Worm (Caenorhabditis elegans) whole organism, midembryonic: ENCODE data around the gene T24C2.5.

ENCODE experiments used
- T22C8.4 ChIP-seq: fragments of 200-800 bp; sonication (Bioruptor generic); IDR thresholded peaks from 2 replicates; pipeline ENCODE4 v1.3.6; 2022; ENCODE audit warnings: missing genetic modification characterization, missing compliant biosample characterization
- ref-1 ChIP-seq: fragments of 200-800 bp; sonication (Bioruptor generic); conservative IDR thresholded peaks from 2 replicates; pipeline ENCODE4 v1.3.6; 2022; ENCODE audit warnings: missing genetic modification reagents, missing genetic modification characterization, missing compliant biosample characterization
- tab-1 ChIP-seq: fragments of 200-800 bp; sonication (Bioruptor generic); IDR thresholded peaks from 2 replicates; pipeline ENCODE4 v1.3.6; 2022; ENCODE audit warnings: missing genetic modification characterization, missing compliant biosample characterization

ce11 chrX:14562286-14563086 is 28.3 kb downstream of the T24C2.5 start:
- TF ChIP-seq ref-1 (no peak), tab-1 (GFP tag; lab: Robert Waterston, UW) (no peak), T22C8.4 (GFP tag; lab: Robert Waterston, UW) (no peak)
